Fruit fly (Drosophila melanogaster) whole organism, wandering third instar larva: ENCODE results near the gene CG10616.

Experiments
- CrebA ChIP-seq: fragments of 200-800 bp; sonication (Bioruptor generic); optimal IDR thresholded peaks from 2 replicates; lab custom pipeline; 2016; ENCODE audit warnings: missing biosample characterization, mild to moderate bottlenecking, missing genetic modification characterization, borderline replicate concordance
- lola ChIP-seq: fragments of >200 bp; optimal IDR thresholded peaks from 2 replicates; lab custom pipeline; 2017; ENCODE audit warnings: missing biosample characterization, missing genetic modification characterization
- psq ChIP-seq: fragments of 200-800 bp; sonication (Bioruptor generic); optimal IDR thresholded peaks from 3 replicates; lab custom pipeline; 2017; ENCODE audit warnings: missing biosample characterization, mild to moderate bottlenecking, missing genetic modification characterization, moderate library complexity
- usp ChIP-seq: fragments of >200 bp; optimal IDR thresholded peaks from 2 replicates; lab custom pipeline; 2017; ENCODE audit warnings: missing biosample characterization, missing genetic modification characterization

dm6 chr3L:12501249-12501648 lies 29.7 kb downstream of the CG10616 start, which contains the start of the genes CG10638 and CG10681:
- TF ChIP-seq lola (GFP tag; lab: Kevin White, UChicago): no peak
- no peak for TF ChIP-seq usp (GFP tag; lab: Kevin White, UChicago)
- TF ChIP-seq psq: peak; percentile 6
- no peak for TF ChIP-seq CrebA (GFP tag; lab: Kevin White, UChicago)
